Fruit fly (Drosophila melanogaster): ENCODE results near the gene CG5004.

CG5004 gene

DNA sequence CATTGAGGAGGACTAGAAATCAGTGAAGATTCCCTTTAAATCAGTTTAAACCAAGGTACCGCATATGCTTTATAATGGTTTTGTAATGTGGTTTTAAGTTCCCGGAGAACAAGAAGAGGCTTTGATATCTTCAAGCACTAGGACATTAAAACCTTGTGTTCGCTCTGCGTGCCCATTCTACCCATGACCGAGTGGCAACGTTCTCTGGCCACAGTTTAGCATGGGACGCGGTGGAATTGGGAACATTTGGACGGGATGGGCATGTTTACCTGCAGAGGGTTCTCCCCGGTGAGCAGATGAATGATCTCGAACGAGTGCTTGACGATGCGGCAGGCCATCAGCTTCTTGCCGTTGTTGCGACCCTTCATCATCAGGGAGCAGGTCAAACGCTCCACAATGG lies 39.1 kb downstream of the CG5004 start:
- TF ChIP-seq CG12299 (tag; optimal IDR thresholded peaks at IDR 0.05) (no peak), nerfin-2 (GFP tag; IDR thresholded peaks at IDR 0.05; ENCODE audit: partially characterized antibody) (no peak), so (GFP tag; IDR thresholded peaks at IDR 0.05) (no peak), prd (optimal IDR thresholded peaks at IDR 0.05) (no peak), prd (GFP tag; IDR thresholded peaks at IDR 0.05) (no peak), Ada2b (GFP tag; IDR thresholded peaks at IDR 0.05) (no peak), sens (GFP tag) (peak; percentile 57), Atf3 (GFP tag; optimal IDR thresholded peaks at IDR 0.05) (no peak), Blimp-1 (GFP tag; optimal IDR thresholded peaks at IDR 0.05) (no peak)

DNA sequence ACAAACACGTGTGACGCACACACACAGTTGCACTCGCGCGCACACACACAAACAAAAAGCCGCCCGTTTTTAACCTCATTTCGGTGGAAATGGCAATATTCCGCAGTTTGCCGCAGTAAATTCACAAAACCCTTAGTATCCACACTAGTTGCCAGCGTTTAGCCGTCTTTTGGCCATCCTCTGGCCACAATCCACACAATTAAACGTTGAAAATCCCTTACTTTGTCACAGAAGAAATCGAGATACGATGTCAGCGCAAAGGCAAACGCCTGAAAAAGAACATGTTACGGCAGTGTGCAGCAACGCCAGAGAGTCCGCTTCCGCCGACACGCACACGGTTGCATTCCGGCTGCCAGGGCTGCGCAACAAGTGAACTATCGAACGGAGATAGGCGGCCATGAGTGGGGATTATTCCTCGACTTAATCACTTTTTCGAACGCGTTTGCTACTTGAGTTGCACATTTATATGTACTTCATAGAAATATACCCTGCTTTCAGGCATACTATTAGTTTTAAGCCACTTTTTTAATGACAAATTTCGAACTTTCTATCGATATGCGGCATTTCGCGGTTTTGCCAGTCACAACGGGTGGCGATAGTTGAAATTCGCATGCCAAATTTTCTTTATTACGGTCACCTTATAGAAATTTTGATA lies 40.7 kb downstream of the CG5004 start, which contains the start of gene RpS5a:
Gene RpS5a (minus strand): TSS at position 282 of the 655 bp plus-strand sequence.
- TF ChIP-seq ewg (GFP tag; optimal IDR thresholded peaks at IDR 0.05) = peak; percentile 73
- peak; percentile 80 for TF ChIP-seq CrebB (tag; optimal IDR thresholded peaks at IDR 0.05)
- peak; percentile 62 for TF ChIP-seq E2f2 (GFP tag; IDR thresholded peaks at IDR 0.05)
- TF ChIP-seq hbn (GFP tag; IDR thresholded peaks at IDR 0.05; ENCODE audit: partially characterized antibody) = peak; percentile 45; the same call in 1 of the 2 replicates
- TF ChIP-seq CG4282 (GFP tag; optimal IDR thresholded peaks at IDR 0.05) = peak; percentile 75
- peak; percentile 75 for TF ChIP-seq Asciz (GFP tag; optimal IDR thresholded peaks at IDR 0.05)
- no peak for TF ChIP-seq abd-A (tag; optimal IDR thresholded peaks at IDR 0.05)
- TF ChIP-seq Adf1 (GFP tag; IDR thresholded peaks at IDR 0.05) = 0 out of 2 replicates have a peak, but pooled peaks have one; percentile 27
- no peak for TF ChIP-seq Jarid2 (GFP tag; optimal IDR thresholded peaks at IDR 0.05)
- peak; percentile 55; the same call in 1 of the 2 replicates for TF ChIP-seq Awh (GFP tag; IDR thresholded peaks at IDR 0.05)
- TF ChIP-seq CG3065 (GFP tag; optimal IDR thresholded peaks at IDR 0.05) = peak; percentile 65
- TF ChIP-seq wdn (GFP tag; IDR thresholded peaks at IDR 0.05) = peak; percentile 55; the same call in 1 of the 2 replicates
- TF ChIP-seq Dp (GFP tag; optimal IDR thresholded peaks at IDR 0.05) = peak; percentile 25
- peak; percentile 64 for TF ChIP-seq Rx (GFP tag; IDR thresholded peaks at IDR 0.05)
- TF ChIP-seq mld (GFP tag; IDR thresholded peaks at IDR 0.05; ENCODE audit: partially characterized antibody) = 0 out of 3 replicates have a peak, but pooled peaks have one; percentile 43
- TF ChIP-seq sima (GFP tag; optimal IDR thresholded peaks at IDR 0.05) = peak; percentile 19
- peak; percentile 41 for TF ChIP-seq vfl (GFP tag; optimal IDR thresholded peaks at IDR 0.05)
- peak; percentile 76; the same call in 1 of the 2 replicates for TF ChIP-seq CG14667 (GFP tag; IDR thresholded peaks at IDR 0.05)
- peak; percentile 57; the same call in 2 of the 3 replicates for TF ChIP-seq so (GFP tag; IDR thresholded peaks at IDR 0.05)
- TF ChIP-seq CG10209 (GFP tag; optimal IDR thresholded peaks at IDR 0.05) = peak; percentile 88
- TF ChIP-seq Bteb2 (GFP tag; optimal IDR thresholded peaks at IDR 0.05) = peak; percentile 70
- no peak for TF ChIP-seq usp (GFP tag; optimal IDR thresholded peaks at IDR 0.05)
- no peak for TF ChIP-seq Hr39 (optimal IDR thresholded peaks at IDR 0.05)
- peak; percentile 57 for TF ChIP-seq Abd-B (GFP tag; optimal IDR thresholded peaks at IDR 0.05)
- peak; percentile 30 for TF ChIP-seq ERR (GFP tag; optimal IDR thresholded peaks at IDR 0.05)
- peak; percentile 91 for TF ChIP-seq Hmr (GFP tag; optimal IDR thresholded peaks at IDR 0.05)
- TF ChIP-seq nmo (GFP tag; optimal IDR thresholded peaks at IDR 0.05) = peak; percentile 80
- TF ChIP-seq CG6683 (GFP tag; optimal IDR thresholded peaks at IDR 0.05) = peak; percentile 66
- TF ChIP-seq Bdp1 (GFP tag; optimal IDR thresholded peaks at IDR 0.05) = peak; percentile 61
- TF ChIP-seq Ets65A (GFP tag) = peak; percentile 99
- TF ChIP-seq CG10431 (GFP tag; optimal IDR thresholded peaks at IDR 0.05) = peak; percentile 79
- peak; percentile 87 for TF ChIP-seq CG13624 (GFP tag; optimal IDR thresholded peaks at IDR 0.05)
- no peak for TF ChIP-seq Tbp (GFP tag; optimal IDR thresholded peaks at IDR 0.05)
- TF ChIP-seq CG18011 (GFP tag; optimal IDR thresholded peaks at IDR 0.05) = peak; percentile 59
- peak; percentile 64 for TF ChIP-seq ttk (GFP tag; IDR thresholded peaks at IDR 0.05)
- TF ChIP-seq CG7839 (tag; optimal IDR thresholded peaks at IDR 0.05) = peak; percentile 67
- peak; percentile 88 for TF ChIP-seq CG12659 (GFP tag; optimal IDR thresholded peaks at IDR 0.05)
- TF ChIP-seq Opbp (GFP tag; IDR thresholded peaks at IDR 0.05; ENCODE audit: partially characterized antibody) = peak; percentile 65; the same call in 2 of the 3 replicates
- TF ChIP-seq CG31224 (GFP tag; IDR thresholded peaks at IDR 0.05) = no peak
- peak; percentile 61 for TF ChIP-seq trh (GFP tag; optimal IDR thresholded peaks at IDR 0.05)
- peak; percentile 85 for TF ChIP-seq scrt (GFP tag; optimal IDR thresholded peaks at IDR 0.05)

Data from whole organism, embryonic.